Fruit fly (Drosophila melanogaster): ENCODE measurements around the gene Fad2.

Gene Fad2

dm6 chr3L:11061200-11061599 lies 37.9 kb downstream of the Fad2 start, which contains the start of the genes CG6321 and Blos2 (continued):
- peak; percentile 38 for TF ChIP-seq Side (GFP tag; optimal IDR thresholded peaks at IDR 0.05)
- TF ChIP-seq CG4282 (GFP tag; optimal IDR thresholded peaks at IDR 0.05) = no peak
- TF ChIP-seq Aef1 (GFP tag; IDR thresholded peaks at IDR 0.05) = peak; percentile 30; the same call in 1 of the 3 replicates
- peak; percentile 34 for TF ChIP-seq Vsx1 (GFP tag; optimal IDR thresholded peaks at IDR 0.05)
- no peak for TF ChIP-seq CG8089 (GFP tag; optimal IDR thresholded peaks at IDR 0.05)
- 0 out of 2 replicates have a peak, but pooled peaks have one; percentile 20 for TF ChIP-seq peb (GFP tag; IDR thresholded peaks at IDR 0.05)
- peak; percentile 78 for TF ChIP-seq CG17568 (GFP tag; optimal IDR thresholded peaks at IDR 0.05)
- peak; percentile 21 for TF ChIP-seq YL-1 (GFP tag; optimal IDR thresholded peaks at IDR 0.05)
- TF ChIP-seq br (optimal IDR thresholded peaks at IDR 0.05) = no peak
- TF ChIP-seq CG30403 (GFP tag; optimal IDR thresholded peaks at IDR 0.05) = peak; percentile 82
- peak; percentile 79 for TF ChIP-seq Rfx (GFP tag; IDR thresholded peaks at IDR 0.05)
- TF ChIP-seq unc-4 (GFP tag; IDR thresholded peaks at IDR 0.05; ENCODE audit: partially characterized antibody) = no peak
- TF ChIP-seq CG2889 (GFP tag; IDR thresholded peaks at IDR 0.05) = no peak
- peak; percentile 41 for TF ChIP-seq NC2β (GFP tag; optimal IDR thresholded peaks at IDR 0.05)
- TF ChIP-seq CG2875 (GFP tag; optimal IDR thresholded peaks at IDR 0.05) = peak; percentile 36
- peak; percentile 39 for TF ChIP-seq CG11723 (GFP tag; optimal IDR thresholded peaks at IDR 0.05)
- TF ChIP-seq Atf6 (GFP tag; IDR thresholded peaks at IDR 0.05) = peak; percentile 66
- no peak for TF ChIP-seq CG2199 (GFP tag; IDR thresholded peaks at IDR 0.05)
- TF ChIP-seq CG14860 (GFP tag; IDR thresholded peaks at IDR 0.05; ENCODE audit: partially characterized antibody) = no peak
- no peak for TF ChIP-seq CG11398 (GFP tag; optimal IDR thresholded peaks at IDR 0.05)
- no peak for TF ChIP-seq sens-2 (GFP tag; IDR thresholded peaks at IDR 0.05)
- peak; percentile 54 for TF ChIP-seq CG12744 (GFP tag; optimal IDR thresholded peaks at IDR 0.05)
- TF ChIP-seq klu (GFP tag; IDR thresholded peaks at IDR 0.05) = peak; percentile 52
- peak; percentile 74 for TF ChIP-seq nerfin-1 (tag; optimal IDR thresholded peaks at IDR 0.05)
- TF ChIP-seq esg (GFP tag; conservative IDR thresholded peaks at IDR 0.05) = peak; percentile 30; the same call in 1 of the 2 replicates
- TF ChIP-seq CG13424 (tag; optimal IDR thresholded peaks at IDR 0.05) = peak; percentile 84
- TF ChIP-seq CG10209 (GFP tag; optimal IDR thresholded peaks at IDR 0.05) = peak; percentile 70
- TF ChIP-seq CG7963 (GFP tag; IDR thresholded peaks at IDR 0.05; ENCODE audit: partially characterized antibody) = no peak
- peak; percentile 67 for TF ChIP-seq sd (tag; optimal IDR thresholded peaks at IDR 0.05)
- peak; percentile 45; the same call in 1 of the 3 replicates for TF ChIP-seq CG7357 (GFP tag; IDR thresholded peaks at IDR 0.05)
- no peak for TF ChIP-seq CG15073 (GFP tag; optimal IDR thresholded peaks at IDR 0.05)
- peak; percentile 78 for TF ChIP-seq Blimp-1 (GFP tag; optimal IDR thresholded peaks at IDR 0.05)
- no peak for TF ChIP-seq Scr (GFP tag; IDR thresholded peaks at IDR 0.05; ENCODE audit: partially characterized antibody)
- peak; percentile 30 for TF ChIP-seq slp2 (GFP tag; optimal IDR thresholded peaks at IDR 0.05)
- 0 out of 2 replicates have a peak, but pooled peaks have one; percentile 34 for TF ChIP-seq CG17612 (GFP tag; IDR thresholded peaks at IDR 0.05)
- peak; percentile 23 for TF ChIP-seq CG6254 (GFP tag; optimal IDR thresholded peaks at IDR 0.05)
- peak; percentile 61 for TF ChIP-seq CG15011 (GFP tag; optimal IDR thresholded peaks at IDR 0.05)
- peak; percentile 75 for TF ChIP-seq Ptx1 (GFP tag; IDR thresholded peaks at IDR 0.05)
- TF ChIP-seq tgo (GFP tag; IDR thresholded peaks at IDR 0.05) = peak; percentile 64; the same call in 1 of the 3 replicates
- TF ChIP-seq CG15696 (tag; optimal IDR thresholded peaks at IDR 0.05) = peak; percentile 76
- peak; percentile 93 for TF ChIP-seq row (GFP tag; IDR thresholded peaks at IDR 0.05)
- peak; percentile 75 for TF ChIP-seq gsb-n (tag; optimal IDR thresholded peaks at IDR 0.05)
- TF ChIP-seq CG13775 (GFP tag; optimal IDR thresholded peaks at IDR 0.05) = peak; percentile 61
- peak; percentile 74 for TF ChIP-seq gsb (GFP tag; IDR thresholded peaks at IDR 0.05)
- TF ChIP-seq gfzf (GFP tag; optimal IDR thresholded peaks at IDR 0.05) = no peak
- peak; percentile 24 for TF ChIP-seq CG3407 (GFP tag; optimal IDR thresholded peaks at IDR 0.05)
- no peak for TF ChIP-seq CG30431 (GFP tag; optimal IDR thresholded peaks at IDR 0.05)
- peak in 1 of 2 experiments; percentile 83 for TF ChIP-seq eve (GFP tag; optimal IDR thresholded peaks at IDR 0.05)
- TF ChIP-seq GATAe (GFP tag; conservative IDR thresholded peaks at IDR 0.05) = peak; percentile 55; the same call in 1 of the 2 replicates
- no peak for TF ChIP-seq CG16779 (GFP tag; IDR thresholded peaks at IDR 0.05)
- TF ChIP-seq CG18262 (tag; optimal IDR thresholded peaks at IDR 0.05) = peak; percentile 86
